Fruit fly (Drosophila melanogaster): ENCODE data around the gene sens-2.
A peak's percentile ranks its signal among the peaks of the same experiment; 100 is the strongest.

sens-2 gene

dm6 chr2L:6787973-6788368 is 33.8 kb upstream of the sens-2 start (continued):
- no peak for TF ChIP-seq Fer2 (tag; optimal IDR thresholded peaks at IDR 0.05)
- no peak; the same call in 1 of the 2 replicates for TF ChIP-seq ap (GFP tag; IDR thresholded peaks at IDR 0.05)
- TF ChIP-seq CG2129 (GFP tag; IDR thresholded peaks at IDR 0.05; ENCODE audit: partially characterized antibody) = no peak
- TF ChIP-seq CG4820 (GFP tag; optimal IDR thresholded peaks at IDR 0.05) = peak; percentile 62
- TF ChIP-seq H15 (GFP tag; IDR thresholded peaks at IDR 0.05) = no peak
- TF ChIP-seq run (tag; optimal IDR thresholded peaks at IDR 0.05) = no peak
- no peak for TF ChIP-seq GATAe (GFP tag; conservative IDR thresholded peaks at IDR 0.05)
- TF ChIP-seq HHEX (GFP tag; optimal IDR thresholded peaks at IDR 0.05) = peak; percentile 43
- TF ChIP-seq shn (GFP tag; optimal IDR thresholded peaks at IDR 0.05) = peak; percentile 41
- TF ChIP-seq CG7963 (GFP tag; IDR thresholded peaks at IDR 0.05; ENCODE audit: partially characterized antibody) = no peak
- TF ChIP-seq CG12104 (GFP tag; optimal IDR thresholded peaks at IDR 0.05) = peak; percentile 2
- no peak for TF ChIP-seq MTF-1 (GFP tag; optimal IDR thresholded peaks at IDR 0.05; ENCODE audit: borderline replicate concordance)
- TF ChIP-seq CG12071 (GFP tag; optimal IDR thresholded peaks at IDR 0.05) = peak; percentile 32
- TF ChIP-seq CG1603 (tag; optimal IDR thresholded peaks at IDR 0.05) = peak; percentile 69
- TF ChIP-seq Elba2 (GFP tag; optimal IDR thresholded peaks at IDR 0.05) = no peak
- peak; percentile 44 for TF ChIP-seq CG1529 (GFP tag; optimal IDR thresholded peaks at IDR 0.05)
- peak; percentile 55 for TF ChIP-seq Spps (tag; optimal IDR thresholded peaks at IDR 0.05)
- TF ChIP-seq Hmx (GFP tag; optimal IDR thresholded peaks at IDR 0.05) = no peak
- TF ChIP-seq abd-A (tag; optimal IDR thresholded peaks at IDR 0.05) = no peak
- TF ChIP-seq corto (GFP tag; optimal IDR thresholded peaks at IDR 0.05) = no peak
- peak; percentile 56; the same call in 2 of the 3 replicates for TF ChIP-seq zfh1 (GFP tag; IDR thresholded peaks at IDR 0.05)
- TF ChIP-seq CG12236 (GFP tag; optimal IDR thresholded peaks at IDR 0.05) = no peak
- TF ChIP-seq H2.0 (GFP tag; IDR thresholded peaks at IDR 0.05) = peak; percentile 46; the same call in 1 of the 2 replicates
- no peak for TF ChIP-seq CG13123 (GFP tag; optimal IDR thresholded peaks at IDR 0.05)
- TF ChIP-seq CG7987 (GFP tag; optimal IDR thresholded peaks at IDR 0.05) = no peak
- peak; percentile 52 for TF ChIP-seq ind (GFP tag; optimal IDR thresholded peaks at IDR 0.05)
- no peak for TF ChIP-seq rib (GFP tag; IDR thresholded peaks at IDR 0.05)
- no peak for TF ChIP-seq Side (GFP tag; optimal IDR thresholded peaks at IDR 0.05)
- peak; percentile 63; the same call in 2 of the 3 replicates for TF ChIP-seq CG17361 (GFP tag; IDR thresholded peaks at IDR 0.05)
- TF ChIP-seq vvl (GFP tag; IDR thresholded peaks at IDR 0.05) = peak; percentile 49; the same call in 1 of the 2 replicates
- TF ChIP-seq Tbp (GFP tag; optimal IDR thresholded peaks at IDR 0.05) = no peak
- peak; percentile 38 for TF ChIP-seq CG14710 (tag; optimal IDR thresholded peaks at IDR 0.05)
- TF ChIP-seq Camta (GFP tag; optimal IDR thresholded peaks at IDR 0.05) = peak; percentile 51
- TF ChIP-seq mld (GFP tag; IDR thresholded peaks at IDR 0.05; ENCODE audit: partially characterized antibody) = no peak
- no peak for TF ChIP-seq caup (GFP tag; optimal IDR thresholded peaks at IDR 0.05; ENCODE audit: severe bottlenecking)
- TF ChIP-seq ato (GFP tag; IDR thresholded peaks at IDR 0.05; ENCODE audit: partially characterized antibody) = no peak
- TF ChIP-seq Asciz (GFP tag; optimal IDR thresholded peaks at IDR 0.05) = peak; percentile 46
- no peak; the same call in 1 of the 2 replicates for TF ChIP-seq Rfx (GFP tag; IDR thresholded peaks at IDR 0.05)
- TF ChIP-seq Hr51 (GFP tag; optimal IDR thresholded peaks at IDR 0.05) = peak in 1 of 2 experiments; percentile 63
- TF ChIP-seq zf30C (GFP tag; optimal IDR thresholded peaks at IDR 0.05) = no peak
- TF ChIP-seq CG11093 (GFP tag; IDR thresholded peaks at IDR 0.05) = no peak
- TF ChIP-seq CG14050 (GFP tag; IDR thresholded peaks at IDR 0.05) = no peak
- TF ChIP-seq CG32767 (GFP tag; IDR thresholded peaks at IDR 0.05) = peak; percentile 9; the same call in 1 of the 2 replicates
- no peak for TF ChIP-seq CG18011 (GFP tag; optimal IDR thresholded peaks at IDR 0.05)
- TF ChIP-seq CG4854 (GFP tag; optimal IDR thresholded peaks at IDR 0.05) = peak; percentile 63
- TF ChIP-seq CG33213 (GFP tag; optimal IDR thresholded peaks at IDR 0.05) = no peak
- peak; percentile 23 for TF ChIP-seq Chrac-16 (GFP tag; optimal IDR thresholded peaks at IDR 0.05)
- peak in 1 of 2 experiments; percentile 88 for TF ChIP-seq bsh (GFP tag; optimal IDR thresholded peaks at IDR 0.05)
- peak; percentile 15 for TF ChIP-seq slou (GFP tag; optimal IDR thresholded peaks at IDR 0.05)
- no peak for TF ChIP-seq CG15514 (GFP tag; optimal IDR thresholded peaks at IDR 0.05)

Measured in whole organism, embryonic.